Fruit fly (Drosophila melanogaster): ENCODE measurements around the gene CG15878.

Gene CG15878

dm6 chr3L:2228367-2229171 lies 16.3 kb upstream of the CG15878 start:
- TF ChIP-seq Myc (optimal IDR thresholded peaks at IDR 0.05) (peak; percentile 46), h (GFP tag; optimal IDR thresholded peaks at IDR 0.05) (no peak)

- TF ChIP-seq Myc (optimal IDR thresholded peaks at IDR 0.05): no peak
- TF ChIP-seq Dfd (GFP tag; optimal IDR thresholded peaks at IDR 0.05): no peak
- TF ChIP-seq Abd-B (GFP tag; optimal IDR thresholded peaks at IDR 0.05): no peak
- no peak for TF ChIP-seq Hr83 (GFP tag; optimal IDR thresholded peaks at IDR 0.05; ENCODE audit: poor library complexity, severe bottlenecking)
Measured at dm6 chr3L:2196713-2197112, 15.6 kb downstream of the CG15878 start, which contains the start of gene CG8960. Gene CG8960, plus strand, starts transcription at chr3L:2197013.

DNA sequence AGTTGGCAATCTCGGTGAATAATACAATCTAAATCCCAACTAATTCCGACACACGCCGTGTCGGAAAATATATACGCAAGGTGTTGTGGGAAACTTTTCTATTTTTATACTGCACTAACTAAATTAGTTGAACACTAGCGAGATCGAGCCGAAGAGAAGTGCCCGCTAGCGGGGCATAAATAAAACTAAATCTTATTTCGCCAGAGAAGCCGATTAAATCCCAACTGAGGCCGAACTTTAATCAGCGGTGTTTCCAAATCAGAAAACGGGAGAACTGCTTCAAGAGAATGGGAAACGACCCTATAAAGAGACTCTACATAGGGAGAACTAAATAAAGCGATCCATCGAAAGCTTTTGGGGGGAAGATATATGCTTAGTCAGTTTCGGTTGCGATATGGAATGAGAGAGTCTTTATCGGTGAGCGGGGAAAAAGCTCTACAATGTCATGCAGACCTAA lies 20.3 kb downstream of the CG15878 start, which contains the start of gene CG5707:
Gene CG5707, minus strand, starts transcription at position 228 of the 457 bp plus-strand sequence.
- no peak for TF ChIP-seq rgr (GFP tag; optimal IDR thresholded peaks at IDR 0.05)
- TF ChIP-seq Hr78 (GFP tag; optimal IDR thresholded peaks at IDR 0.05): no peak
- no peak for TF ChIP-seq Rel (GFP tag; optimal IDR thresholded peaks at IDR 0.05)
- no peak for TF ChIP-seq Rel (tag; optimal IDR thresholded peaks at IDR 0.05)
- TF ChIP-seq jim (GFP tag; optimal IDR thresholded peaks at IDR 0.05): no peak
- TF ChIP-seq woc (GFP tag; optimal IDR thresholded peaks at IDR 0.05): no peak
- TF ChIP-seq pan (optimal IDR thresholded peaks at IDR 0.05): no peak
- no peak for TF ChIP-seq GATAd (GFP tag; optimal IDR thresholded peaks at IDR 0.05)
- no peak for TF ChIP-seq Jra (GFP tag; optimal IDR thresholded peaks at IDR 0.05)
- no peak for TF ChIP-seq CrebA (GFP tag; optimal IDR thresholded peaks at IDR 0.05; ENCODE audit: borderline replicate concordance)

dm6 chr3L:2191512-2191911 lies 20.8 kb downstream of the CG15878 start:
- TF ChIP-seq tai (GFP tag; optimal IDR thresholded peaks at IDR 0.05) (no peak), N (GFP tag; optimal IDR thresholded peaks at IDR 0.05) (no peak), Myc (optimal IDR thresholded peaks at IDR 0.05) (no peak), brk (GFP tag; optimal IDR thresholded peaks at IDR 0.05) (no peak), rgr (GFP tag; optimal IDR thresholded peaks at IDR 0.05) (no peak), br (GFP tag; optimal IDR thresholded peaks at IDR 0.05) (no peak), Dif (GFP tag; optimal IDR thresholded peaks at IDR 0.05; ENCODE audit: partially characterized antibody) (no peak), Jra (GFP tag; optimal IDR thresholded peaks at IDR 0.05) (no peak), OdsH (GFP tag; optimal IDR thresholded peaks at IDR 0.05) (no peak), CG9705 (GFP tag; optimal IDR thresholded peaks at IDR 0.05) (no peak), h (GFP tag; optimal IDR thresholded peaks at IDR 0.05) (no peak), sage (GFP tag; optimal IDR thresholded peaks at IDR 0.05) (no peak), Abd-B (GFP tag; optimal IDR thresholded peaks at IDR 0.05) (no peak), fru (GFP tag; optimal IDR thresholded peaks at IDR 0.05) (no peak), Dfd (GFP tag; optimal IDR thresholded peaks at IDR 0.05) (no peak), Vsx2 (GFP tag; optimal IDR thresholded peaks at IDR 0.05; ENCODE audit: partially characterized antibody) (no peak), sv (GFP tag; optimal IDR thresholded peaks at IDR 0.05) (no peak), Hnf4 (GFP tag; optimal IDR thresholded peaks at IDR 0.05) (no peak), woc (GFP tag; optimal IDR thresholded peaks at IDR 0.05) (no peak)

- TF ChIP-seq dmrt93B (GFP tag; optimal IDR thresholded peaks at IDR 0.05): no peak
- no peak for TF ChIP-seq Hnf4 (GFP tag; optimal IDR thresholded peaks at IDR 0.05)
- TF ChIP-seq Mio (GFP tag; optimal IDR thresholded peaks at IDR 0.05): no peak
- no peak for TF ChIP-seq Hr78 (GFP tag; optimal IDR thresholded peaks at IDR 0.05)
- no peak for TF ChIP-seq foxo (GFP tag; optimal IDR thresholded peaks at IDR 0.05)
- no peak for TF ChIP-seq rgr (GFP tag; optimal IDR thresholded peaks at IDR 0.05)
- TF ChIP-seq jim (GFP tag; optimal IDR thresholded peaks at IDR 0.05): no peak
- TF ChIP-seq Jra (GFP tag; optimal IDR thresholded peaks at IDR 0.05): no peak
- no peak for TF ChIP-seq HLH106 (tag; optimal IDR thresholded peaks at IDR 0.05)
- no peak for TF ChIP-seq N (GFP tag; optimal IDR thresholded peaks at IDR 0.05)
- TF ChIP-seq Sp1 (GFP tag; optimal IDR thresholded peaks at IDR 0.05): no peak
- TF ChIP-seq sage (GFP tag; optimal IDR thresholded peaks at IDR 0.05): no peak
- no peak for TF ChIP-seq usp (GFP tag; optimal IDR thresholded peaks at IDR 0.05)
- TF ChIP-seq br (GFP tag; optimal IDR thresholded peaks at IDR 0.05): no peak
- TF ChIP-seq h (GFP tag; optimal IDR thresholded peaks at IDR 0.05): no peak
Measured at dm6 chr3L:2185630-2186029, 26.7 kb downstream of the CG15878 start, which contains the start of gene CG13810. Gene CG13810, plus strand, starts transcription at chr3L:2185930.

Data from whole organism, wandering third instar larva.